Worm (Caenorhabditis elegans) whole organism, mixed stage, embryonic: ENCODE results near the gene C51E3.9.

Experiments
- bed-3 ChIP-seq: fragments of 200-800 bp; sonication (Bioruptor generic); optimal IDR thresholded peaks from 3 replicates; lab custom pipeline; 2018; ENCODE audit warnings: mild to moderate bottlenecking, missing genetic modification characterization, moderate library complexity, missing compliant biosample characterization
- drap-1 ChIP-seq: fragments of 200-800 bp; sonication (Bioruptor generic); optimal IDR thresholded peaks from 3 replicates; lab custom pipeline; 2018; ENCODE audit warnings: mild to moderate bottlenecking, missing genetic modification characterization, missing compliant biosample characterization
- elt-1 ChIP-seq: sonication (generic microtip); optimal IDR thresholded peaks from 2 replicates; lab custom pipeline; 2017; ENCODE audit warnings: missing genetic modification characterization, mild to moderate bottlenecking, missing compliant biosample characterization, antibody characterized with exemption, moderate library complexity, borderline replicate concordance; ENCODE audit not compliant: insufficient read depth
- nhr-12 ChIP-seq: fragments of 150-350 bp; optimal IDR thresholded peaks from 2 replicates; lab custom pipeline; 2014; ENCODE audit warnings: missing biosample characterization, missing genetic modification characterization
- nhr-237 ChIP-seq: fragments of 150-350 bp; optimal IDR thresholded peaks from 2 replicates; lab custom pipeline; 2014; ENCODE audit warnings: missing biosample characterization, missing genetic modification characterization
- nhr-76 ChIP-seq: sonication (generic microtip); optimal IDR thresholded peaks from 2 replicates; lab custom pipeline; 2017; ENCODE audit warnings: missing biosample characterization, missing genetic modification characterization
- pha-4 ChIP-seq: fragments of 150-350 bp; optimal IDR thresholded peaks from 2 replicates; lab custom pipeline; 2018; ENCODE audit warnings: missing biosample characterization, missing genetic modification reagents, missing genetic modification characterization
- snpc-4 ChIP-seq: fragments of 150-350 bp; optimal IDR thresholded peaks from 2 replicates; lab custom pipeline; 2014; ENCODE audit warnings: missing biosample characterization, missing genetic modification characterization
- unc-62 ChIP-seq: fragments of 150-350 bp; optimal IDR thresholded peaks from 2 replicates; lab custom pipeline; 2014; ENCODE audit warnings: missing biosample characterization, missing genetic modification reagents, missing genetic modification characterization

ce11 chrV:10183810-10184209, 38.1 kb downstream of the C51E3.9 start:
- no peak for TF ChIP-seq bed-3
- no peak for TF ChIP-seq nhr-237 (tag; lab: Kevin White, UChicago)
- no peak for TF ChIP-seq unc-62 (GFP tag; lab: Kevin White, UChicago)
- no peak for TF ChIP-seq drap-1 (GFP tag; lab: Kevin White, UChicago)
- no peak for TF ChIP-seq snpc-4 (tag; lab: Kevin White, UChicago)
- TF ChIP-seq elt-1 (tag; lab: Kevin White, UChicago): no peak
- no peak for TF ChIP-seq pha-4
- no peak for TF ChIP-seq nhr-12 (tag; lab: Kevin White, UChicago)
- TF ChIP-seq nhr-76 (tag; lab: Kevin White, UChicago): no peak
